Fruit fly (Drosophila melanogaster) whole organism, embryonic: Measurements from ENCODE around the gene Hnf4.

Experiments used
- Adf1 ChIP-seq: fragments of 200-800 bp; sonication (Bioruptor generic); IDR thresholded peaks from 2 replicates; pipeline ENCODE4 v1.3.6; 2022; ENCODE audit warnings: missing biosample characterization, missing genetic modification characterization
- CG10543 ChIP-seq: fragments of 200-800 bp; sonication (Bioruptor generic); optimal IDR thresholded peaks from 3 replicates; lab custom pipeline; 2017; ENCODE audit warnings: missing biosample characterization, mild to moderate bottlenecking, missing genetic modification characterization, moderate library complexity
- CG10565 ChIP-seq: fragments of 200-800 bp; sonication (Bioruptor generic); optimal IDR thresholded peaks from 3 replicates; lab custom pipeline; 2016; ENCODE audit warnings: missing biosample characterization, mild to moderate bottlenecking, missing genetic modification characterization
- CG10979 ChIP-seq: fragments of 200-800 bp; sonication (Bioruptor generic); optimal IDR thresholded peaks from 2 replicates; lab custom pipeline; 2018; ENCODE audit warnings: missing biosample characterization, mild to moderate bottlenecking, missing genetic modification characterization, moderate library complexity
- CG12155 ChIP-seq: fragments of 200-800 bp; sonication (Bioruptor generic); optimal IDR thresholded peaks from 3 replicates; lab custom pipeline; 2016; ENCODE audit warnings: missing biosample characterization, missing genetic modification characterization
- CG12299 ChIP-seq: fragments of 200-800 bp; sonication (Bioruptor generic); optimal IDR thresholded peaks from 2 replicates; lab custom pipeline; 2018; ENCODE audit warnings: missing biosample characterization, mild to moderate bottlenecking, missing genetic modification characterization
- CG13424 ChIP-seq: fragments of 200-800 bp; sonication (Bioruptor generic); optimal IDR thresholded peaks from 2 replicates; lab custom pipeline; 2019; ENCODE audit warnings: missing biosample characterization, mild to moderate bottlenecking, missing genetic modification characterization, moderate library complexity
- CG17359 ChIP-seq: fragments of 200-800 bp; sonication (Bioruptor generic); optimal IDR thresholded peaks from 3 replicates; lab custom pipeline; 2018; ENCODE audit warnings: missing biosample characterization, mild to moderate bottlenecking, missing genetic modification characterization, moderate library complexity
- CG2116 ChIP-seq: fragments of 200-800 bp; sonication (Bioruptor generic); optimal IDR thresholded peaks from 3 replicates; lab custom pipeline; 2018; ENCODE audit warnings: missing biosample characterization, mild to moderate bottlenecking, missing genetic modification characterization
- CG2678 ChIP-seq: fragments of 200-800 bp; sonication (Bioruptor generic); optimal IDR thresholded peaks from 3 replicates; lab custom pipeline; 2019; ENCODE audit warnings: missing biosample characterization, mild to moderate bottlenecking, missing genetic modification characterization, moderate library complexity
- CG3065 ChIP-seq: fragments of 200-800 bp; sonication (Bioruptor generic); optimal IDR thresholded peaks from 2 replicates; lab custom pipeline; 2016; ENCODE audit warnings: missing biosample characterization, missing genetic modification characterization
- CG33557 ChIP-seq: fragments of 200-800 bp; sonication (Bioruptor generic); optimal IDR thresholded peaks from 2 replicates; lab custom pipeline; 2019; ENCODE audit warnings: missing biosample characterization, mild to moderate bottlenecking, missing genetic modification characterization, moderate library complexity
- CG34376 ChIP-seq: fragments of 200-800 bp; sonication (Bioruptor generic); optimal IDR thresholded peaks from 2 replicates; lab custom pipeline; 2018; ENCODE audit warnings: missing biosample characterization, mild to moderate bottlenecking, missing genetic modification characterization
- CG6272 ChIP-seq: fragments of 200-800 bp; sonication (Bioruptor generic); IDR thresholded peaks from 2 replicates; pipeline ENCODE4 v1.3.6; 2022; ENCODE audit warnings: missing biosample characterization, missing genetic modification characterization
- CG8359 ChIP-seq: fragments of 200-800 bp; sonication (Bioruptor generic); optimal IDR thresholded peaks from 2 replicates; lab custom pipeline; 2017; ENCODE audit warnings: missing biosample characterization, mild to moderate bottlenecking, missing genetic modification characterization, borderline replicate concordance
- Dbx ChIP-seq: fragments of 200-800 bp; sonication (Bioruptor generic); IDR thresholded peaks from 3 replicates; pipeline ENCODE4 v1.3.6; 2022; ENCODE audit warnings: missing biosample characterization, missing genetic modification characterization
- Dek ChIP-seq: fragments of 200-800 bp; sonication (Bioruptor generic); optimal IDR thresholded peaks from 3 replicates; lab custom pipeline; 2019; ENCODE audit warnings: missing biosample characterization, mild to moderate bottlenecking, missing genetic modification characterization, moderate library complexity
- Dp ChIP-seq: fragments of 200-800 bp; sonication (Bioruptor generic); optimal IDR thresholded peaks from 2 replicates; lab custom pipeline; 2018; ENCODE audit warnings: missing biosample characterization, mild to moderate bottlenecking, missing genetic modification characterization, moderate library complexity
- H2.0 ChIP-seq: fragments of 200-800 bp; sonication (Bioruptor generic); IDR thresholded peaks from 2 replicates; pipeline ENCODE4 v1.3.6; 2022; ENCODE audit warnings: missing biosample characterization, missing genetic modification characterization
- Hey ChIP-seq: fragments of 200-800 bp; sonication (Bioruptor generic); optimal IDR thresholded peaks from 3 replicates; lab custom pipeline; 2018; ENCODE audit warnings: missing biosample characterization, mild to moderate bottlenecking, missing genetic modification characterization
- MESR4 ChIP-seq: fragments of 200-800 bp; sonication (Bioruptor generic); optimal IDR thresholded peaks from 2 replicates; lab custom pipeline; 2018; ENCODE audit warnings: missing biosample characterization, mild to moderate bottlenecking, missing genetic modification characterization, moderate library complexity
- Rfx ChIP-seq: fragments of 200-800 bp; sonication (Bioruptor generic); IDR thresholded peaks from 2 replicates; pipeline ENCODE4 v1.3.6; 2022; ENCODE audit warnings: missing biosample characterization, missing genetic modification characterization
- Six4 ChIP-seq: fragments of 200-800 bp; sonication (Bioruptor generic); optimal IDR thresholded peaks from 2 replicates; lab custom pipeline; 2016; ENCODE audit warnings: missing biosample characterization, missing genetic modification characterization
- Stat92E ChIP-seq, 3 experiments: fragments of >200 bp in 2 of 3; fragments of 200-800 bp in 1 of 3; sonication (Bioruptor generic) in 1 of 3; optimal IDR thresholded peaks; 2 replicates each; lab custom pipeline; 2017 to 2019; ENCODE audit warnings: missing biosample characterization in 3 of 3, missing genetic modification characterization in 3 of 3, mild to moderate bottlenecking in 1 of 3, moderate library complexity in 1 of 3
- Vsx1 ChIP-seq: fragments of 200-800 bp; sonication (Bioruptor generic); optimal IDR thresholded peaks from 2 replicates; lab custom pipeline; 2017; ENCODE audit warnings: missing biosample characterization, mild to moderate bottlenecking, missing genetic modification characterization, missing genetic modification reagents
- ash1 ChIP-seq: fragments of 200-800 bp; sonication (Bioruptor generic); optimal IDR thresholded peaks from 2 replicates; lab custom pipeline; 2018; ENCODE audit warnings: missing biosample characterization, mild to moderate bottlenecking, missing genetic modification characterization
- cad ChIP-seq: fragments of >200 bp; optimal IDR thresholded peaks from 2 replicates; lab custom pipeline; 2017; ENCODE audit warnings: missing biosample characterization, missing genetic modification characterization
- caup ChIP-seq: fragments of 200-800 bp; sonication (Bioruptor generic); optimal IDR thresholded peaks from 3 replicates; lab custom pipeline; 2017; ENCODE audit warnings: missing biosample characterization, mild to moderate bottlenecking, missing genetic modification characterization, moderate library complexity; ENCODE audit not compliant: severe bottlenecking
- chinmo ChIP-seq: fragments of 200-800 bp; sonication (Bioruptor generic); IDR thresholded peaks from 4 replicates; pipeline ENCODE4 v1.3.6; 2022; ENCODE audit warnings: missing biosample characterization, missing genetic modification characterization; ENCODE audit not compliant: partially characterized antibody
- cwo ChIP-seq: fragments of 200-800 bp; sonication (Bioruptor generic); optimal IDR thresholded peaks from 3 replicates; lab custom pipeline; 2017; ENCODE audit warnings: missing biosample characterization, missing genetic modification characterization, mild to moderate bottlenecking, moderate library complexity, missing genetic modification reagents
- dmrt11E ChIP-seq: fragments of 200-800 bp; sonication (Bioruptor generic); optimal IDR thresholded peaks from 3 replicates; lab custom pipeline; 2018; ENCODE audit warnings: missing biosample characterization, mild to moderate bottlenecking, missing genetic modification characterization, moderate library complexity
- emc ChIP-seq: fragments of 200-800 bp; sonication (Bioruptor generic); optimal IDR thresholded peaks from 2 replicates; lab custom pipeline; 2016; ENCODE audit warnings: missing biosample characterization, missing genetic modification characterization
- en ChIP-seq: fragments of 200-800 bp; sonication (Bioruptor generic); optimal IDR thresholded peaks from 2 replicates; lab custom pipeline; 2016; ENCODE audit warnings: missing biosample characterization, missing genetic modification characterization
- exex ChIP-seq: fragments of 200-800 bp; sonication (Bioruptor generic); optimal IDR thresholded peaks from 4 replicates; lab custom pipeline; 2018; ENCODE audit warnings: missing biosample characterization, mild to moderate bottlenecking, missing genetic modification characterization, moderate library complexity
- fd3F ChIP-seq: fragments of 200-800 bp; sonication (Bioruptor generic); optimal IDR thresholded peaks from 2 replicates; lab custom pipeline; 2018; ENCODE audit warnings: missing biosample characterization, mild to moderate bottlenecking, missing genetic modification characterization, moderate library complexity
- fd64A ChIP-seq: fragments of 200-800 bp; sonication (Bioruptor generic); optimal IDR thresholded peaks from 3 replicates; lab custom pipeline; 2018; ENCODE audit warnings: missing biosample characterization, mild to moderate bottlenecking, missing genetic modification characterization
- fu2 ChIP-seq: fragments of 200-800 bp; sonication (Bioruptor generic); optimal IDR thresholded peaks from 2 replicates; lab custom pipeline; 2016; ENCODE audit warnings: missing biosample characterization, missing genetic modification characterization
- gt ChIP-seq: fragments of 200-800 bp; sonication (Bioruptor generic); IDR thresholded peaks from 2 replicates; pipeline ENCODE4 v1.3.6; 2022; ENCODE audit warnings: missing biosample characterization, missing genetic modification characterization
- hbn ChIP-seq: fragments of 200-800 bp; sonication (Bioruptor generic); IDR thresholded peaks from 2 replicates; pipeline ENCODE4 v1.3.6; 2022; ENCODE audit warnings: missing biosample characterization, missing genetic modification characterization; ENCODE audit not compliant: partially characterized antibody
- jumu ChIP-seq: fragments of 200-800 bp; sonication (Bioruptor generic); optimal IDR thresholded peaks from 3 replicates; lab custom pipeline; 2016; ENCODE audit warnings: missing biosample characterization, missing genetic modification characterization
- mirr ChIP-seq: fragments of 200-800 bp; sonication (Bioruptor generic); optimal IDR thresholded peaks from 3 replicates; lab custom pipeline; 2018; ENCODE audit warnings: missing biosample characterization, mild to moderate bottlenecking, missing genetic modification characterization
- oc ChIP-seq: fragments of 200-800 bp; sonication (Bioruptor generic); optimal IDR thresholded peaks from 2 replicates; lab custom pipeline; 2018; ENCODE audit warnings: missing biosample characterization, mild to moderate bottlenecking, missing genetic modification characterization, moderate library complexity
- odd ChIP-seq: fragments of 200-800 bp; sonication (Bioruptor generic); optimal IDR thresholded peaks from 2 replicates; lab custom pipeline; 2017; ENCODE audit warnings: missing biosample characterization, mild to moderate bottlenecking, missing genetic modification characterization
- sens ChIP-seq: fragments of 200-800 bp; sonication (Bioruptor generic); peaks from one replicate; lab custom pipeline; 2016; ENCODE audit warnings: missing biosample characterization, missing genetic modification characterization
- slbo ChIP-seq: fragments of 200-800 bp; sonication (Bioruptor generic); IDR thresholded peaks from 2 replicates; pipeline ENCODE4 v1.3.6; 2022; ENCODE audit warnings: missing biosample characterization, missing genetic modification characterization
- tin ChIP-seq: fragments of 200-800 bp; sonication (Bioruptor generic); optimal IDR thresholded peaks from 3 replicates; lab custom pipeline; 2016; ENCODE audit warnings: missing biosample characterization, missing genetic modification characterization
- toy ChIP-seq: fragments of 200-800 bp; sonication (Bioruptor generic); IDR thresholded peaks from 2 replicates; pipeline ENCODE4 v1.3.6; 2022; ENCODE audit warnings: missing biosample characterization, missing genetic modification characterization
- tx ChIP-seq: fragments of 200-800 bp; sonication (Bioruptor generic); optimal IDR thresholded peaks from 2 replicates; lab custom pipeline; 2016; ENCODE audit warnings: missing biosample characterization, missing genetic modification characterization
- wdn ChIP-seq: fragments of 200-800 bp; sonication (Bioruptor generic); IDR thresholded peaks from 2 replicates; pipeline ENCODE4 v1.3.6; 2022; ENCODE audit warnings: missing biosample characterization, missing genetic modification characterization
- z ChIP-seq: fragments of 200-800 bp; sonication (Bioruptor generic); IDR thresholded peaks from 3 replicates; pipeline ENCODE4 v1.3.6; 2022; ENCODE audit warnings: missing biosample characterization, missing genetic modification characterization

Gene Hnf4

DNA sequence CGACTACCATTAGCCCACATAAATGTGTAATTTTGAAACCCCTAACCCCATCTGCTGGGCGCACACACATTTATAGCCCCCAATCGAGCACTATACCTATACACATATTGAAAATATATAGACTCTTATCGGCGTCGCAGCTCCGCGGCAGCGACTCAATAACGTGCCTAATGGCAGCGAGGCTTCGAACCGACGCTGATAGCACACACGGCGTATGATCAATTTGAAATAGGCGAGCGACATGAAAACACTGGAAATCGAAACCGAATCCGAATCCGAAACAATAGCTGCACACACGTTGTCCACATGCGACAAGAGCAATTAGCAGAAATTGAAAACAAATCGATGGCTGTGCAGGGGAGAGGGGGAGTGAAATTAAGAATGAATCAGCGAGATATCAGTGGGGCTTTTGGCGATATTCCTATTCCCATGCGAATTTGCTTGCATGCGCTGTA lies 15.1 kb downstream of the Hnf4 start (continued):
- peak; percentile 89 for TF ChIP-seq mirr (GFP tag; lab: Kevin White, UChicago)
- peak; percentile 98 for TF ChIP-seq exex
- no peak for TF ChIP-seq oc (tag; lab: Kevin White, UChicago)
- TF ChIP-seq gt (GFP tag; lab: Robert Waterston, UW) = no peak
- peak; percentile 87 for TF ChIP-seq CG10543 (GFP tag; lab: Kevin White, UChicago)
- no peak for TF ChIP-seq dmrt11E (tag; lab: Kevin White, UChicago)
- peak; percentile 79 for TF ChIP-seq cwo (GFP tag; lab: Kevin White, UChicago)
- TF ChIP-seq cad (GFP tag; lab: Kevin White, UChicago) = no peak
- peak; percentile 2 for TF ChIP-seq CG13424
- no peak for TF ChIP-seq slbo (GFP tag; lab: Robert Waterston, UW)
- TF ChIP-seq MESR4 (GFP tag; lab: Kevin White, UChicago) = no peak
- peak; percentile 41; the same call in 1 of the 2 replicates for TF ChIP-seq Rfx (GFP tag; lab: Robert Waterston, UW)
- TF ChIP-seq en (GFP tag; lab: Kevin White, UChicago) = no peak
- TF ChIP-seq caup (GFP tag; lab: Kevin White, UChicago) = peak; percentile 59
- TF ChIP-seq Dek (tag; lab: Kevin White, UChicago) = no peak
- peak in 1 of 3 experiments; percentile 6 for TF ChIP-seq Stat92E (GFP tag; optimal IDR thresholded peaks at IDR 0.05; lab: Kevin White, UChicago)
- TF ChIP-seq hbn = no peak
- TF ChIP-seq H2.0 (GFP tag; lab: Robert Waterston, UW) = no peak
- peak; percentile 48 for TF ChIP-seq CG2678 (tag; lab: Kevin White, UChicago)
- TF ChIP-seq Dbx = no peak
- peak; percentile 35 for TF ChIP-seq ash1 (GFP tag; lab: Kevin White, UChicago)
- peak; percentile 95 for TF ChIP-seq CG34376 (GFP tag; lab: Kevin White, UChicago)
- TF ChIP-seq CG3065 (GFP tag; lab: Kevin White, UChicago) = no peak
- peak; percentile 87 for TF ChIP-seq chinmo (GFP tag; lab: Robert Waterston, UW)
- TF ChIP-seq fu2 = no peak
- TF ChIP-seq jumu (GFP tag; lab: Kevin White, UChicago) = no peak
- peak; percentile 73 for TF ChIP-seq sens (GFP tag; lab: Kevin White, UChicago)
- no peak for TF ChIP-seq Dp (GFP tag; lab: Kevin White, UChicago)
- TF ChIP-seq toy (GFP tag; lab: Robert Waterston, UW) = no peak
- TF ChIP-seq z = 0 out of 3 replicates have a peak, but pooled peaks have one; percentile 13
- TF ChIP-seq CG6272 (GFP tag; lab: Robert Waterston, UW) = no peak
- peak; percentile 89 for TF ChIP-seq Hey
- TF ChIP-seq CG12155 (GFP tag; lab: Kevin White, UChicago) = no peak
- peak; percentile 23 for TF ChIP-seq CG8359
- TF ChIP-seq Six4 (GFP tag; lab: Kevin White, UChicago) = no peak
- no peak for TF ChIP-seq CG2116 (GFP tag; lab: Kevin White, UChicago)
- peak; percentile 13 for TF ChIP-seq CG17359 (tag; lab: Kevin White, UChicago)
- TF ChIP-seq Adf1 = peak; percentile 81
- no peak for TF ChIP-seq CG12299
- TF ChIP-seq wdn (GFP tag; lab: Robert Waterston, UW) = 0 out of 2 replicates have a peak, but pooled peaks have one; percentile 23
- no peak for TF ChIP-seq emc (GFP tag; lab: Kevin White, UChicago)
- TF ChIP-seq CG10979 (tag; lab: Kevin White, UChicago) = no peak
- TF ChIP-seq odd (GFP tag; lab: Kevin White, UChicago) = no peak
- no peak for TF ChIP-seq CG10565 (GFP tag; lab: Kevin White, UChicago)
- TF ChIP-seq fd64A = peak; percentile 34
- TF ChIP-seq tx (GFP tag; lab: Kevin White, UChicago) = no peak
- no peak for TF ChIP-seq CG33557 (GFP tag; lab: Kevin White, UChicago)
- TF ChIP-seq tin = no peak
- TF ChIP-seq fd3F (GFP tag; lab: Kevin White, UChicago) = no peak
- peak; percentile 27 for TF ChIP-seq Vsx1 (GFP tag; lab: Kevin White, UChicago)
